Worm (Caenorhabditis elegans) whole organism, L4/young adult: Measurements from ENCODE around the gene bus-8B.

ENCODE experiments used
- W03F9.2 ChIP-seq: fragments of 150-350 bp; optimal IDR thresholded peaks from 2 replicates; lab custom pipeline; 2014; ENCODE audit warnings: missing biosample characterization, missing genetic modification characterization
- dao-5 ChIP-seq: sonication (generic microtip); optimal IDR thresholded peaks from 2 replicates; lab custom pipeline; 2016; ENCODE audit warnings: missing genotype, missing genetic modification characterization, moderate library complexity, missing compliant biosample characterization
- him-1 ChIP-seq: sonication (generic microtip); optimal IDR thresholded peaks from 2 replicates; lab custom pipeline; 2016; ENCODE audit warnings: missing genotype, missing genetic modification reagents, missing genetic modification characterization, missing compliant biosample characterization

Gene bus-8B

DNA sequence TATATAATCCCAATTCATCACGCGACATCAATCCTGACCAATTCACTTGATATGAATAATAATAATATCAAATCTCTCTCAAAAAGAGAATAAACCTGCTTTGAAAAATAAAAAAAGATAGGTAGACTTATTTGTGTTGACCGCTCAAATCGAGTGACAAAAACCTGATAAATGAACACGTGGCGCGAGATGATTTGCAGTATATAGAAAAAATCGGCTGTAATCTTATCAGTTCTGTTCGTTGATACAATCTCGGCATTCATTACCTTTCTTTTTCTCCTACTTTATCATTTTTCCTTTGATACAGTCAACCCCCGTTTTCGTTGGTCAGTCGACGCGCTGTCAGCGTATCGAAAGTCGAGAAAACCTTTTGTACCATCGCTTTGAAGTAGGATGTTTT, 25.8 kb upstream of the bus-8B start:
- TF ChIP-seq him-1 (tag; lab: Kevin White, UChicago) (no peak), W03F9.2 (tag; lab: Kevin White, UChicago) (no peak), dao-5 (tag; lab: Kevin White, UChicago) (no peak)

ce11 chrX:5467820-5468270, 25.3 kb upstream of the bus-8B start, which contains the start of gene dpyd-1:
dpyd-1 (plus strand) TSS chrX:5467870.
- TF ChIP-seq him-1 (tag; lab: Kevin White, UChicago) (no peak), W03F9.2 (tag; lab: Kevin White, UChicago) (no peak), dao-5 (tag; lab: Kevin White, UChicago) (no peak)

ce11 chrX:5470111-5470745, 22.9 kb upstream of the bus-8B start:
- TF ChIP-seq W03F9.2 (tag; lab: Kevin White, UChicago) = no peak

ce11 chrX:5475164-5475576, 18.0 kb upstream of the bus-8B start:
- TF ChIP-seq dao-5 (tag; lab: Kevin White, UChicago) = no peak
- TF ChIP-seq W03F9.2 (tag; lab: Kevin White, UChicago) = no peak
- no peak for TF ChIP-seq him-1 (tag; lab: Kevin White, UChicago)

- TF ChIP-seq W03F9.2 (tag; lab: Kevin White, UChicago) (no peak), him-1 (tag; lab: Kevin White, UChicago) (no peak), dao-5 (tag; lab: Kevin White, UChicago) (no peak)
These were observed 16.8 kb upstream of the bus-8B start for ce11 chrX:5476357-5476756.

DNA sequence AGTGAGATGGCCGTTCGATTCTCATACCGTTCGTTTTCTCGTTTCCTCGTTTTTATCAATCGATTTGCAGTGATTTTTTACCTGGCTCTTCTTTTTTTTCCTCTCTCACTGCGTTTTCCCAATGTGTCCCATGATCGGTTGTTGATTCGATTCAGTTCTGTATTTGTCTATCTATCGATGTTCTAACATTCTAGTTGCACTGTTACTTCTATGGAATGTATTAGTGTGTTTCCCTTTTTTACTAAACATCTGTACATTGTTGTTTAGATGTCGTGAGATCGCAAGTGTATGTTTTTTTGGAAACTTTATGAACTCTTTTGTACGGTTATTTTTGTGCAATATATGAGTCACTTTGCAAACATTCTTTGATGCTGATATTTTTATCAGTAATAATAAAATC, 15.5 kb upstream of the bus-8B start:
- TF ChIP-seq him-1 (tag; lab: Kevin White, UChicago) = no peak
- no peak for TF ChIP-seq dao-5 (tag; lab: Kevin White, UChicago)
- no peak for TF ChIP-seq W03F9.2 (tag; lab: Kevin White, UChicago)

ce11 chrX:5478875-5479274, 14.3 kb upstream of the bus-8B start:
- TF ChIP-seq dao-5 (tag; lab: Kevin White, UChicago) (no peak), him-1 (tag; lab: Kevin White, UChicago) (no peak)

DNA sequence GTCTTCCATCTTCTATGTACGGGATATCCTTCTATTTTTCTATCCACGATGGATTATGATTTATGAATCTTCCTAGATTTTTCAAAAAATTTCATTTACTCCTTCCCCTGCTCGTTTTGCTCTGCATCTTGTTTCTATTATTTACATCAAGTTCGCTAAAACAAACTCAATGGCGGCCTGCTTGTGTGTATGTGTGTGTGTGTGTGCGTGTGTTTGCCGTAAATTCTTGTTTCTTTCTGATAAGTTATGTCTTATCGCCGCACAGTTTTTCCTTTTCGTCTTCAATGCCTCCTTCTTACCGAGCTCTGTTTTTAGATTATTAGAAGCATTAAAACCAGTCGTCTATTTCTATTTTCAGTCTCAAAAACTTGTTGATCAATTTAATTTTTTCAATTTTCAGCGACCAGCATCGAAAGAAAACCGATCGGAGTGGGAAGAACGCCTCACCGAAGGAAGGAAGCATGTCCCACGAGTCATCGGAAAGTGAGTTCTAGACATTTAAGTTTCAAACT, 13.8 kb upstream of the bus-8B start, which contains the start of gene dlg-1:
Gene dlg-1 (plus strand): TSS at position 401 of the 512 bp plus-strand sequence.
- TF ChIP-seq him-1 (tag; lab: Kevin White, UChicago) = no peak
- TF ChIP-seq W03F9.2 (tag; lab: Kevin White, UChicago) = no peak
- no peak for TF ChIP-seq dao-5 (tag; lab: Kevin White, UChicago)

- no peak for TF ChIP-seq W03F9.2 (tag; lab: Kevin White, UChicago)
These were observed 13.1 kb upstream of the bus-8B start for ce11 chrX:5479876-5480580.

DNA sequence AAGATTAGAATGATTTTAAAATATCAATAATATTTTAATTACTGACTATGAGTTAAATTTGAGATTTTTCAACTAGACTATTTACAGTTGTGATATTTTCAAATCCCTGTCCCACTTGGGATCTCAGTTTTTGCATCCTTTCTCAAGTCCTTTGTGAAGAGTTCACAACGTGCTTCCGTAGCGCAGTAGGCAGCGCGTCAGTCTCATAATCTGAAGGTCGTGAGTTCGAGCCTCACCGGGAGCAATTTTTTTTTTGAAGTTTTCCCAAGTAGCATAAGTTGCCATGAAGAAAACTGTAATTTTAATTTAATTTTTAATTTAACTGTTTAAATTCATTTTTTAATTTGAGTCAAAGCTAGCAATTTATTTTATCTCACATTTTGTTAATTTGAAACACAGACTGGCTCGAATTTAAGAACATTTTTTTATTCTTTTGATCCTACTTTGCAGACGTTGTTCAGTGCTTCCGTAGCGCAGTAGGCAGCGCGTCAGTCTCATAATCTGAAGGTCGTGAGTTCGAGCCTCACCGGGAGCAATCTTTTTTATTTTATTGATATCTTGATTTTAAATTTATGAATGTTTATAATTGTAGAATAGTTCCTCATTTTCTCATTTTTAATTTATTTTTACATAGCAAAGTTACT, 7.7 kb upstream of the bus-8B start:
- TF ChIP-seq him-1 (tag; lab: Kevin White, UChicago) = no peak
- TF ChIP-seq W03F9.2 (tag; lab: Kevin White, UChicago) = no peak
- no peak for TF ChIP-seq dao-5 (tag; lab: Kevin White, UChicago)

DNA sequence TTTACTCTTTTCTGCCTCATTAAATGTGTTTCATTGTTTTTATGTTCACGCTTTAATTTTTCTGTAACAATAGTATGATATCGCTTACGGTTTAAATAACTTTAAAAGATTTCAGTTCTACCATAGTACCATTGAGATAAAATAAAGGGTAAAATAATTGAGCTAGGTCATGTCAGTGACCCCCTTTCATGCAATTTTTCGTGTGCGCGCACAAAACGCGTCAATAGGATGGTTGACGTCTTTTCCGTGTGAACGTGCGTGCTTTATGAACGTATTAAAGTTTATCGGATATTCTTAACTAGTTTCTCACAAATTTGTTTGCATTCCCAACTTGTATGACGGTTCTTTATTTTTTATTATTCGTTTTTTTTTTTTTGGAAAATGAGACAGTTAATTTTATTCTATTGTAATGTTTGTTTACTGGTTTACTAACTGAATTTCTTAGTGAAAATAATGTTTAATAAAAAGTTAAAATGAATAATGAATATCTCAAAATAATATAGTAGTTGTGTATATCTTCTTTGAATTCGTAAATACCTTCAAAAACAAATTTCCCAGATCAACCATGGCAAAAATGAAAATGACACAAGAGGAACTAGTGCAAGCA, 7.1 kb upstream of the bus-8B start, which contains the start of gene C25F6.1:
Gene C25F6.1 (plus strand): TSS at position 557 of the 607 bp plus-strand sequence.
- TF ChIP-seq him-1 (tag; lab: Kevin White, UChicago) = no peak
- no peak for TF ChIP-seq W03F9.2 (tag; lab: Kevin White, UChicago)
- TF ChIP-seq dao-5 (tag; lab: Kevin White, UChicago) = no peak

- TF ChIP-seq dao-5 (tag; lab: Kevin White, UChicago) = no peak
- TF ChIP-seq W03F9.2 (tag; lab: Kevin White, UChicago) = no peak
- TF ChIP-seq him-1 (tag; lab: Kevin White, UChicago) = no peak
These were observed 4.3 kb upstream of the bus-8B start for ce11 chrX:5488867-5489266.

DNA sequence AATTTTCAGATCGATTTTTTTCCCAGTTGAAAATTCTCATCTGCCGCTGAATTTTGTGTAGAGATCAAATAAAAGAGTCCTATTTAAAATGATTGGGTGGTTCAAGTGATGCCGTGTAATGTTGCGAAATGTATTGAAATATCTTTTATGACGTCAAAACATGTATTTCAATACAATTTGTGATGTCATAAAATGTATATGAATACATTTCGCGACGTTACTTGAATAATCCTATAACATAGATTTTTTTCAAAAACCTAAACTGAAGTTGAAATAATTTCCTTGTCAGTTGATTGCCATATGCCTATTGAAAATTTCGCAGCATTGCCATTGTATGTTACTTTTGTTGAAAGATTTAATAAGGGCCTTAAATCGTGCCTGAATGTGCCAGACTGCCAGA, 3.6 kb upstream of the bus-8B start, which contains the start of gene F55D1.1:
Gene F55D1.1 (plus strand): TSS at position 301 of the 400 bp plus-strand sequence.
- TF ChIP-seq him-1 (tag; lab: Kevin White, UChicago) (no peak), W03F9.2 (tag; lab: Kevin White, UChicago) (no peak), dao-5 (tag; lab: Kevin White, UChicago) (no peak)
